Worm (Caenorhabditis elegans) whole organism, L1 larva: ENCODE results near the gene T07E3.2.

ENCODE experiments used
- F16B12.6 ChIP-seq: fragments of 150-350 bp; optimal IDR thresholded peaks from 2 replicates; lab custom pipeline; 2014; ENCODE audit warnings: missing biosample characterization, missing genetic modification characterization
- aly-2 ChIP-seq: fragments of 150-350 bp; optimal IDR thresholded peaks from 2 replicates; lab custom pipeline; 2014; ENCODE audit warnings: missing biosample characterization, missing genetic modification characterization
- blmp-1 ChIP-seq: fragments of 150-350 bp; optimal IDR thresholded peaks from 2 replicates; lab custom pipeline; 2014; ENCODE audit warnings: missing biosample characterization, missing genetic modification characterization
- ceh-88 ChIP-seq: fragments of 200-800 bp; sonication (Bioruptor generic); IDR thresholded peaks from 2 replicates; pipeline ENCODE4 v1.3.6; 2022; ENCODE audit warnings: missing genetic modification characterization, missing compliant biosample characterization
- ceh-90 ChIP-seq: sonication (generic microtip); optimal IDR thresholded peaks from 2 replicates; lab custom pipeline; 2016; ENCODE audit warnings: missing genetic modification characterization, missing compliant biosample characterization
- ces-1 ChIP-seq: fragments of 150-350 bp; optimal IDR thresholded peaks from 2 replicates; lab custom pipeline; 2014; ENCODE audit warnings: missing biosample characterization, missing genetic modification reagents, missing genetic modification characterization
- dpl-1 ChIP-seq, 3 experiments: fragments of 150-350 bp in 2 of 3; sonication (generic microtip) in 1 of 3; optimal IDR thresholded peaks; 2 replicates each; lab custom pipeline; 2014 to 2017; ENCODE audit warnings: missing biosample characterization in 3 of 3, missing genetic modification characterization in 3 of 3, missing genetic modification reagents in 3 of 3
- efl-1 ChIP-seq, 4 experiments: fragments of 150-350 bp; optimal IDR thresholded peaks in 3 of 4; peaks in 1 of 4; 1 replicate in 1 of 4; 2 replicates in 3 of 4; lab custom pipeline; 2014; ENCODE audit warnings: missing biosample characterization in 2 of 4, missing genetic modification characterization in 2 of 4, missing genetic modification reagents in 2 of 4
- efl-3 ChIP-seq: fragments of 200-800 bp; sonication (Bioruptor generic); optimal IDR thresholded peaks from 2 replicates; lab custom pipeline; 2018; ENCODE audit warnings: mild to moderate bottlenecking, missing genetic modification characterization, missing compliant biosample characterization
- egl-13 ChIP-seq: sonication (generic microtip); optimal IDR thresholded peaks from 2 replicates; lab custom pipeline; 2016; ENCODE audit warnings: missing genotype, missing genetic modification reagents, missing genetic modification characterization, missing compliant biosample characterization
- elt-2 ChIP-seq: sonication (generic microtip); optimal IDR thresholded peaks from 2 replicates; lab custom pipeline; 2016; ENCODE audit warnings: missing genetic modification characterization, mild to moderate bottlenecking, inconsistent platforms, missing compliant biosample characterization, missing genetic modification reagents
- elt-3 ChIP-seq, 6 experiments: fragments of 150-350 bp in 1 of 6; sonication (generic microtip); optimal IDR thresholded peaks; 2 replicates each; lab custom pipeline; 2017 to 2018; ENCODE audit warnings: missing biosample characterization in 6 of 6, missing genetic modification characterization in 6 of 6, inconsistent platforms in 1 of 6
- ets-5 ChIP-seq: fragments of 200-800 bp; sonication (Bioruptor generic); IDR thresholded peaks from 2 replicates; pipeline ENCODE4 v1.3.6; 2022; ENCODE audit warnings: missing genetic modification characterization, missing compliant biosample characterization
- fkh-4 ChIP-seq: sonication (generic microtip); optimal IDR thresholded peaks from 2 replicates; lab custom pipeline; 2016; ENCODE audit warnings: missing compliant biosample characterization, missing genetic modification characterization, borderline replicate concordance
- hlh-4 ChIP-seq: sonication (generic microtip); optimal IDR thresholded peaks from 2 replicates; lab custom pipeline; 2016; ENCODE audit warnings: mild to moderate bottlenecking, missing genetic modification characterization, missing compliant biosample characterization
- lin-35 ChIP-seq, 2 experiments: fragments of 150-350 bp; optimal IDR thresholded peaks; 2 replicates each; lab custom pipeline; 2014; ENCODE audit warnings: missing biosample characterization in 2 of 2, missing genetic modification characterization in 2 of 2, missing genetic modification reagents in 2 of 2
- lin-39 ChIP-seq: fragments of 150-350 bp; optimal IDR thresholded peaks from 2 replicates; lab custom pipeline; 2014; ENCODE audit warnings: missing biosample characterization, missing genetic modification reagents, missing genetic modification characterization
- lir-3 ChIP-seq: sonication (generic microtip); optimal IDR thresholded peaks from 2 replicates; lab custom pipeline; 2016; ENCODE audit warnings: mild to moderate bottlenecking, missing genetic modification characterization, moderate library complexity, missing compliant biosample characterization; ENCODE audit not compliant: poor library complexity
- lsy-2 ChIP-seq, 2 experiments: fragments of 150-350 bp; optimal IDR thresholded peaks; 2 replicates each; lab custom pipeline; 2014; ENCODE audit warnings: missing biosample characterization in 2 of 2, missing genetic modification characterization in 2 of 2
- mdl-1 ChIP-seq, 2 experiments: fragments of 150-350 bp; optimal IDR thresholded peaks; 2 replicates each; lab custom pipeline; 2014 to 2017; ENCODE audit warnings: missing biosample characterization in 2 of 2, missing genetic modification characterization in 2 of 2, inconsistent platforms in 1 of 2
- mep-1 ChIP-seq: fragments of 150-350 bp; optimal IDR thresholded peaks from 2 replicates; lab custom pipeline; 2014; ENCODE audit warnings: missing biosample characterization, missing genetic modification characterization
- nhr-12 ChIP-seq: sonication (generic microtip); optimal IDR thresholded peaks from 2 replicates; lab custom pipeline; 2017; ENCODE audit warnings: missing biosample characterization, missing genetic modification characterization
- nhr-20 ChIP-seq: sonication (generic microtip); optimal IDR thresholded peaks from 2 replicates; lab custom pipeline; 2016; ENCODE audit warnings: mild to moderate bottlenecking, missing genetic modification characterization, missing compliant biosample characterization
- nhr-237 ChIP-seq: fragments of 150-350 bp; optimal IDR thresholded peaks from 2 replicates; lab custom pipeline; 2014; ENCODE audit warnings: missing biosample characterization, missing genetic modification characterization
- nhr-47 ChIP-seq: sonication (generic microtip); optimal IDR thresholded peaks from 2 replicates; lab custom pipeline; 2016; ENCODE audit warnings: mild to moderate bottlenecking, missing genetic modification characterization, moderate library complexity, missing compliant biosample characterization
- nhr-71 ChIP-seq: sonication (generic microtip); optimal IDR thresholded peaks from 2 replicates; lab custom pipeline; 2016; ENCODE audit warnings: mild to moderate bottlenecking, missing genetic modification characterization, moderate library complexity, missing compliant biosample characterization
- nhr-76 ChIP-seq: sonication (generic microtip); optimal IDR thresholded peaks from 2 replicates; lab custom pipeline; 2017; ENCODE audit warnings: missing biosample characterization, missing genetic modification characterization
- nhr-84 ChIP-seq: sonication (generic microtip); optimal IDR thresholded peaks from 2 replicates; lab custom pipeline; 2017; ENCODE audit warnings: missing biosample characterization, missing genetic modification characterization
- nhr-85 ChIP-seq: sonication (generic microtip); peaks from one replicate; lab custom pipeline; 2016; ENCODE audit warnings: missing genetic modification characterization, inconsistent platforms, missing compliant biosample characterization
- pax-3 ChIP-seq: fragments of 200-800 bp; sonication (Bioruptor generic); optimal IDR thresholded peaks from 2 replicates; lab custom pipeline; 2018; ENCODE audit warnings: mild to moderate bottlenecking, missing genetic modification characterization, moderate library complexity, missing compliant biosample characterization
- skn-1 ChIP-seq: fragments of 150-350 bp; optimal IDR thresholded peaks from 2 replicates; lab custom pipeline; 2014; ENCODE audit warnings: missing biosample characterization, missing genetic modification characterization
- snu-23 ChIP-seq: sonication (generic microtip); optimal IDR thresholded peaks from 2 replicates; lab custom pipeline; 2016; ENCODE audit warnings: missing genetic modification characterization, missing compliant biosample characterization
- sup-37 ChIP-seq: fragments of 200-800 bp; sonication (Bioruptor generic); optimal IDR thresholded peaks from 2 replicates; lab custom pipeline; 2018; ENCODE audit warnings: mild to moderate bottlenecking, missing genetic modification characterization, missing compliant biosample characterization
- swsn-7 ChIP-seq: sonication (generic microtip); optimal IDR thresholded peaks from 2 replicates; lab custom pipeline; 2016; ENCODE audit warnings: missing genetic modification characterization, missing compliant biosample characterization
- unc-130 ChIP-seq: fragments of 150-350 bp; optimal IDR thresholded peaks from 2 replicates; lab custom pipeline; 2017; ENCODE audit warnings: missing biosample characterization, missing genetic modification characterization, inconsistent platforms
- unc-30 ChIP-seq: sonication (generic microtip); optimal IDR thresholded peaks from 2 replicates; lab custom pipeline; 2017; ENCODE audit warnings: missing biosample characterization, missing genetic modification characterization
- unc-62 ChIP-seq: fragments of 150-350 bp; optimal IDR thresholded peaks from 2 replicates; lab custom pipeline; 2014; ENCODE audit warnings: missing biosample characterization, missing genetic modification reagents, missing genetic modification characterization
- unc-86 ChIP-seq: sonication (generic microtip); optimal IDR thresholded peaks from 2 replicates; lab custom pipeline; 2016; ENCODE audit warnings: missing genetic modification characterization, missing compliant biosample characterization
- vab-15 ChIP-seq: sonication (generic microtip); optimal IDR thresholded peaks from 2 replicates; lab custom pipeline; 2017; ENCODE audit warnings: missing genotype, mild to moderate bottlenecking, missing genetic modification characterization, missing compliant biosample characterization
- xbp-1 ChIP-seq: sonication (generic microtip); optimal IDR thresholded peaks from 2 replicates; lab custom pipeline; 2016; ENCODE audit warnings: missing genetic modification characterization, missing compliant biosample characterization
- zag-1 ChIP-seq: fragments of 150-350 bp; optimal IDR thresholded peaks from 2 replicates; lab custom pipeline; 2014; ENCODE audit warnings: missing biosample characterization, missing genetic modification characterization
- ztf-11 ChIP-seq, 2 experiments: sonication (generic microtip); optimal IDR thresholded peaks; 2 replicates each; lab custom pipeline; 2016 to 2017; ENCODE audit warnings: missing genetic modification characterization in 2 of 2, missing biosample characterization in 1 of 2, missing compliant biosample characterization in 1 of 2

Gene T07E3.2

ce11 chrIII:6888999-6889824 is 17.3 kb upstream of the T07E3.2 start, which contains the start of the genes brd-1 and K04C2.2:
brd-1 (minus strand) TSS chrIII:6889504.
K04C2.2 (plus strand) TSS chrIII:6889774.
- TF ChIP-seq unc-130 (tag; lab: Kevin White, UChicago) (peak; percentile 1), lin-39 (tag; lab: Kevin White, UChicago) (no peak), unc-86 (tag; lab: Kevin White, UChicago) (no peak), lin-35 (GFP tag; optimal IDR thresholded peaks at IDR 0.05; lab: Kevin White, UChicago) (peak; percentile 57 to 87), efl-1 (optimal IDR thresholded peaks at IDR 0.05; lab: Kevin White, UChicago) (peak in 1 of 2 experiments; percentile 74), efl-1 (GFP tag; optimal IDR thresholded peaks at IDR 0.05 in 1 of 2; lab: Kevin White, UChicago) (peak; percentile 80 to 97), ztf-11 (tag; optimal IDR thresholded peaks at IDR 0.05; lab: Kevin White, UChicago) (no peak), pax-3 (tag; lab: Kevin White, UChicago) (no peak), skn-1 (tag; lab: Kevin White, UChicago) (peak; percentile 27), nhr-71 (peak; percentile 24), unc-30 (tag; lab: Kevin White, UChicago) (no peak), elt-3 (tag; optimal IDR thresholded peaks at IDR 0.05; lab: Kevin White, UChicago) (no peak), ceh-90 (tag; lab: Kevin White, UChicago) (no peak), dpl-1 (GFP tag; optimal IDR thresholded peaks at IDR 0.05; lab: Kevin White, UChicago) (peak; percentile 53 to 83 (median 76)), nhr-84 (tag; lab: Kevin White, UChicago) (no peak), nhr-12 (tag; lab: Kevin White, UChicago) (no peak), snu-23 (peak; percentile 41), zag-1 (tag; lab: Kevin White, UChicago) (no peak), swsn-7 (tag; lab: Kevin White, UChicago) (peak; percentile 6), nhr-47 (tag; lab: Kevin White, UChicago) (peak; percentile 8), unc-62 (GFP tag; lab: Kevin White, UChicago) (no peak), lsy-2 (tag; optimal IDR thresholded peaks at IDR 0.05; lab: Kevin White, UChicago) (peak in 1 of 2 experiments; percentile 63), F16B12.6 (tag; lab: Kevin White, UChicago) (peak; percentile 79), efl-3 (GFP tag; lab: Kevin White, UChicago) (no peak), nhr-237 (no peak), elt-2 (tag; lab: Kevin White, UChicago) (no peak), vab-15 (tag; lab: Kevin White, UChicago) (no peak), mep-1 (tag; lab: Kevin White, UChicago) (peak; percentile 52), nhr-20 (tag; lab: Kevin White, UChicago) (peak; percentile 11), blmp-1 (tag; lab: Kevin White, UChicago) (peak; percentile 42)
- TF ChIP-seq, all 84 proteins: peak for 14

ce11 chrIII:6891560-6891959 is 14.9 kb upstream of the T07E3.2 start, which contains the start of gene K04C2.5:
K04C2.5 (minus strand) TSS chrIII:6891660.
- no peak for TF ChIP-seq ceh-90 (tag; lab: Kevin White, UChicago)
- no peak for TF ChIP-seq efl-3 (GFP tag; lab: Kevin White, UChicago)
- no peak for TF ChIP-seq xbp-1 (tag; lab: Kevin White, UChicago)
- no peak for TF ChIP-seq nhr-85
- TF ChIP-seq lir-3 (tag; lab: Kevin White, UChicago) = no peak
- no peak for TF ChIP-seq sup-37 (GFP tag; lab: Kevin White, UChicago)
- TF ChIP-seq mdl-1 (tag; optimal IDR thresholded peaks at IDR 0.05; lab: Kevin White, UChicago) = no peak
- TF ChIP-seq ces-1 (GFP tag; lab: Kevin White, UChicago) = no peak
- no peak for TF ChIP-seq ceh-88 (GFP tag; lab: Robert Waterston, UW)
- no peak for TF ChIP-seq nhr-76
- TF ChIP-seq lsy-2 (tag; optimal IDR thresholded peaks at IDR 0.05; lab: Kevin White, UChicago) = no peak
- no peak for TF ChIP-seq hlh-4 (tag; lab: Kevin White, UChicago)
- no peak for TF ChIP-seq fkh-4 (tag; lab: Kevin White, UChicago)
- TF ChIP-seq unc-130 (tag; lab: Kevin White, UChicago) = no peak
- TF ChIP-seq aly-2 (tag; lab: Kevin White, UChicago) = no peak
- no peak for TF ChIP-seq ets-5 (GFP tag; lab: Robert Waterston, UW)
- no peak for TF ChIP-seq nhr-47 (tag; lab: Kevin White, UChicago)
- no peak for TF ChIP-seq egl-13
- no peak for TF ChIP-seq nhr-12 (tag; lab: Kevin White, UChicago)
- TF ChIP-seq elt-3 (tag; optimal IDR thresholded peaks at IDR 0.05; lab: Kevin White, UChicago) = no peak
